Worm (Caenorhabditis elegans) whole organism, midembryonic: ENCODE results near the gene vars-1.
A peak's percentile ranks its signal among the peaks of the same experiment; 100 is the strongest.

ENCODE experiments used
- T22C8.4 ChIP-seq: fragments of 200-800 bp; sonication (Bioruptor generic); IDR thresholded peaks from 2 replicates; pipeline ENCODE4 v1.3.6; 2022; ENCODE audit warnings: missing genetic modification characterization, missing compliant biosample characterization
- cog-1 ChIP-seq: sonication (generic microtip); optimal IDR thresholded peaks from 2 replicates; lab custom pipeline; 2016; ENCODE audit warnings: missing genetic modification characterization, missing compliant biosample characterization
- flt-1 ChIP-seq: fragments of 200-800 bp; sonication (Bioruptor generic); IDR thresholded peaks from 2 replicates; pipeline ENCODE4 v1.3.6; 2022; ENCODE audit warnings: missing genetic modification characterization, missing compliant biosample characterization
- klf-2 ChIP-seq: fragments of 200-800 bp; sonication (Bioruptor generic); conservative IDR thresholded peaks from 2 replicates; pipeline ENCODE4 v1.3.6; 2022; ENCODE audit warnings: missing genetic modification reagents, missing genetic modification characterization, missing compliant biosample characterization
- med-1 ChIP-seq: sonication (generic microtip); optimal IDR thresholded peaks from 2 replicates; lab custom pipeline; 2017; ENCODE audit warnings: missing genetic modification characterization, mild to moderate bottlenecking, missing compliant biosample characterization, antibody characterized with exemption, missing genetic modification reagents; ENCODE audit not compliant: insufficient read depth
- ref-1 ChIP-seq: fragments of 200-800 bp; sonication (Bioruptor generic); conservative IDR thresholded peaks from 2 replicates; pipeline ENCODE4 v1.3.6; 2022; ENCODE audit warnings: missing genetic modification reagents, missing genetic modification characterization, missing compliant biosample characterization
- tab-1 ChIP-seq: fragments of 200-800 bp; sonication (Bioruptor generic); IDR thresholded peaks from 2 replicates; pipeline ENCODE4 v1.3.6; 2022; ENCODE audit warnings: missing genetic modification characterization, missing compliant biosample characterization
- ztf-23 ChIP-seq: fragments of 200-800 bp; sonication (Bioruptor generic); IDR thresholded peaks from 2 replicates; pipeline ENCODE4 v1.3.6; 2022; ENCODE audit warnings: missing genetic modification reagents, missing genetic modification characterization, missing compliant biosample characterization
- ztf-29 ChIP-seq: fragments of 200-800 bp; sonication (Bioruptor generic); IDR thresholded peaks from 2 replicates; pipeline ENCODE4 v1.3.6; 2022; ENCODE audit warnings: missing genetic modification reagents, missing genetic modification characterization, missing compliant biosample characterization

vars-1 gene

DNA sequence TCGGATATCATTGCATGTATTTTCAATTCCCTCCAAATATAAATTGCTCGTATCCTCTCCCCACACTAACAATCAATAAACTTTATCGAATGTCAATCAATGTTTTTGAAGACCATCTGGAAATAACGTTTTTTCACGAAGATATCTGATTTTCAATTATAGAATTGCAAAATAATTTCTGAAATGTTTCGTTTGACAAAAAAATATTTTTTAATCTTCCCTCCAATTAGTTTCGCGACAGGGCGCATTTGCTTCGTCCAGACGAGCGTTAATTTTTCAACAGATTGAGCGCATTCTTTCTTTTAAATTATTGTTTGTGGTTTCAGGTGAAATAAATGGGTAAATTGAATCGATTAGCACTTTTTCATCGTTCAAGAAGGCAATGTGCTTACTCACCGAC is at the start of gene vars-1:
TSS of gene vars-1 (plus strand) at position 291 of the 400 bp plus-strand sequence.
- TF ChIP-seq flt-1 (no peak), T22C8.4 (GFP tag; lab: Robert Waterston, UW) (no peak), ztf-23 (GFP tag; lab: Robert Waterston, UW) (no peak), ref-1 (no peak), cog-1 (tag; lab: Kevin White, UChicago) (no peak), ztf-29 (GFP tag; lab: Robert Waterston, UW) (no peak), klf-2 (no peak), med-1 (no peak), tab-1 (GFP tag; lab: Robert Waterston, UW) (no peak)

DNA sequence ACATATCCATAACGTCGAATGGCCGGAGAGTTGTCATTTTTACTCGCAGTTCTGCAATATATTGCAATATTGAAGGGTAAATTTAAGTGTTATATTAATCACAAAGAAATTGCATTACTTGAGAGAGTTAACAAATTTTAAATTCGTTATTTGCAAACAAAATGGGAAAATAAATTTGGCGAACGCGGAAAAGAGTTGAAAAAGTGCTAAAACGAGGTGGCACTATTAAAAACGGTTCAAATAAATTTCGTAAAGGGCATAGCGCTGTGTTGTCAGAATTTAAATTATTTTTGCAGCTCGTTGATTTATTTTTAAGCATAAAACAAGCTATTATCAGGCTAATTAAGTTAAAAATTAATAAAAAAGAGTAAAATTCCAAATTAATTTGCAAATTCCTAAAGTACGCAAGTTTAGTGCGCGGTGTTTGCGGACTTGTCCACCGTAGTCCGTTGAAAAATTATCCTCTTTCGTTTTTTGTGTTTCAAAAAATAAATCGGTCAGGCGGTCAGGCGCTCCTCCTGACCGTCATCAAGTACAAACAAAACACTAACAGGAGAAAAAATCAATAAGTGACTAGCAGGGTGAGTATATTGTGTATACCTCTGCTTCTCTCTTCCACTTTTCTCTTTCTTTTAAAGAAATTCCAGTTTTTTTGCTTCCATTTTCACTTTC is 47.7 kb upstream of the vars-1 start, which contains the start of the genes natb-1 and abhd-12:
TSS of gene natb-1 (minus strand) at position 51 of the 672 bp plus-strand sequence.
TSS of gene abhd-12 (plus strand) at position 499 of the 672 bp plus-strand sequence.
- no peak for TF ChIP-seq cog-1 (tag; lab: Kevin White, UChicago)
- TF ChIP-seq med-1, result no peak
- 0 out of 2 replicates have a peak, but pooled peaks have one; percentile 52 for TF ChIP-seq flt-1

DNA sequence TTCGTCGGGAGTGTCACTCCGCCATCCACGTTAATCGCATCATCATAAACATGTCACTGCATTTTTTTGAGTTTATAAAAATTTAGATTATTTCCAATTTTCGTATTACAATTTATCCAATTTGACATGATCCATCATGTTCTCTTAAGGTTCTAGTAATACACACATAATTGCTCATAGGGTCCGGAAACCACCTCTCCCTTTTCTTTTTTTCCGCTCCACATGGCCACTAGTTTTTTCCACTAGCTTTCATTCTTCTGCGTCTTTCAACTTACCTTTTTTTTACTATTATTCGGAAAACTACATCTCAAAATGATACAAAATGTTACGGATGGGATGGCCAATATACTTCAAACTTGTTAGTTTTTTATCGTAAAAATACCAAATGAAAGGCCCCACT is 45.4 kb upstream of the vars-1 start, which contains the start of gene Y97E10AL.1:
TSS of gene Y97E10AL.1 (plus strand) at position 301 of the 400 bp plus-strand sequence.
- TF ChIP-seq tab-1 (GFP tag; lab: Robert Waterston, UW), result no peak
- TF ChIP-seq med-1, result no peak
- TF ChIP-seq flt-1, result no peak
- no peak for TF ChIP-seq cog-1 (tag; lab: Kevin White, UChicago)
- TF ChIP-seq ztf-29 (GFP tag; lab: Robert Waterston, UW), result no peak
- no peak for TF ChIP-seq ztf-23 (GFP tag; lab: Robert Waterston, UW)
- no peak for TF ChIP-seq klf-2

DNA sequence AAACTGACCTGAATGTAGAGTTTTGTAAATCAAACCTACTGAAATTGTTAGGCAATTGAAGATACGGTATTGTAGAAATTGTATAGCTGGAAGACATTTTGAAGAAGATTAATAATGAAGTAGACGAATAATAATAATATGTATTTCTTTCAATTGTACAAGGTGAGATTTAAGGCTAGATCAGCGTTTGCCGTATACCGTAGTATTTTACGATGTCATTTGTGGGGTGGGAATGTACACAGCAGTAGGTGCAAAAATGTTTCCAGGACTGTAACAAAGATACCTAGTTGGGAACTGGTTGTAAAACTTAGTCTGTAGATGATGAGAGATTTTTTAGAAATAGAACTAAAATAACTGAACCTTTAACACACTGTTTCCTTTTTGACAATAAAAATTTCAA is 36.6 kb upstream of the vars-1 start, which contains the start of gene ceh-76:
TSS of gene ceh-76 (minus strand) at position 101 of the 400 bp plus-strand sequence.
- no peak for TF ChIP-seq flt-1
- no peak for TF ChIP-seq med-1
- no peak for TF ChIP-seq T22C8.4 (GFP tag; lab: Robert Waterston, UW)
- TF ChIP-seq cog-1 (tag; lab: Kevin White, UChicago), result no peak
- TF ChIP-seq ref-1, result no peak
- no peak for TF ChIP-seq ztf-29 (GFP tag; lab: Robert Waterston, UW)
- no peak for TF ChIP-seq ztf-23 (GFP tag; lab: Robert Waterston, UW)
- no peak for TF ChIP-seq klf-2
- TF ChIP-seq tab-1 (GFP tag; lab: Robert Waterston, UW), result no peak

DNA sequence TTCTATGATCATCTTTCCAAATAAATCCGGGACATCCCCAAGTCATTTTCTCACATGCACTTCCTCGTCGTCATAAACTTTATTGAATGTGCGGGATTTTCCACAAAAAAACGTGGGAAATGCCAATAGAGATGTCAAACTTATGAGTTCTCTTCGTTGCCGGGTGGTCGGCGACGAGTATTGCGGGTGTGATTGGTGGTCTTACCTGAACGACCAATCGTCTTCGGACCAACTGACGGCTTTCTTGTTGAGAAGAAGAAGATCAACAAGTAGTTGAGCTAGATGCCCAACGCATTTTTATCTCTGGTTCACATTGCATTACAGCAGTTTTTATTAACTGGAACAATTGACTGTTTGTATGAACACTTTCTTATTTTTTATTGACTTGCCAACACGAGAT is 36.0 kb upstream of the vars-1 start:
- TF ChIP-seq ztf-29 (GFP tag; lab: Robert Waterston, UW), result no peak
- no peak for TF ChIP-seq cog-1 (tag; lab: Kevin White, UChicago)
- TF ChIP-seq ref-1, result no peak
- TF ChIP-seq tab-1 (GFP tag; lab: Robert Waterston, UW), result no peak
- no peak for TF ChIP-seq med-1
- no peak for TF ChIP-seq ztf-23 (GFP tag; lab: Robert Waterston, UW)
- TF ChIP-seq T22C8.4 (GFP tag; lab: Robert Waterston, UW), result no peak
- no peak for TF ChIP-seq flt-1
- no peak for TF ChIP-seq klf-2

DNA sequence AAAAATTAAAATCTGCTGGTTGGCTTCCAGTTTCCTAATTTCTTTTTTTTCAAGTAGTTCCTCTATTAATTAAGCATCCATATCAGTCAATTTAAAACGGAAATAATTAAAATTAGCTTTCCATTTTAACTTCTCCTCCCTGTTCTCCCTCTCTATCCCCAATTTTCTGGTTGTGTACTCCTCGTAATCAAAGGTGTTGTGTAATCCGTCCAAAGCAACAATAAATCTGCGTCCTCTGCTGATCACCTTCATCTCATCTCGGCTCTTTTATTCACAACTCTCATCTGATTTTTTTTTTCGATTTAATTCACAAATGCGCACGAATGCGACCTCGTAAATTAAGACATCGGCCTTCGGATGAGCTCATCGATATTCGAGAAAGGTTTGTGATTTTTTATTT is 35.3 kb upstream of the vars-1 start, which contains the start of gene Y97E10AR.2:
TSS of gene Y97E10AR.2 (plus strand) at position 301 of the 400 bp plus-strand sequence.
- TF ChIP-seq ztf-23 (GFP tag; lab: Robert Waterston, UW), result no peak
- TF ChIP-seq tab-1 (GFP tag; lab: Robert Waterston, UW), result no peak
- TF ChIP-seq med-1, result no peak

DNA sequence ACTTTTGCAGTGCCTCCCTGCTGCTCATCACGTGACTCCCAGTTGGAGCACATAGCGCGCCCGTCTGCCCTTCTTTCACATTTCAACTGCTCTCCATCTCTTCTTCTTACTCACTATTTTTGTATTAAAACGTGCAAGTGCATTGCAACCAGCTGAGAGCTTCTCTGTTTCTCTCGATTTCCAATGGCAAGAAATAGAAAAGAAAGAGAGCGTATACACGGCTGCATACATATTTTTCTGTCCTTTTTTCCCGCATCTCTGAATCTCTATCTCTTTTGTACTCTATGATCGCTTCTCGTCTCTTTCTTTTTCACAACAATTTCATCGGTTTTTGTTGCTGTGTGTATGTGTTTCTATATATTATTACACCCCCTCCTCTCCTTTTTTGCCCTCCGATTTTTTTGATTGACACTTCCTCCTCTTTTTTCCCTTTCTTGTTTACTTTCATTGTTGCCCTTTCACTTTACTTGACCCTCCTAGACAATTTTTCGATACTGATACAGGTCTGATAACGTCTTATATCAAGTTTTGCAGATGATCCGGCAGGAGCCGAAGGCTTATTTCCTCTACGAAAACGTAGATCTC is 30.2 kb upstream of the vars-1 start, which contains the start of gene Y97E10AR.1:
TSS of gene Y97E10AR.1 (plus strand) at position 535 of the 585 bp plus-strand sequence.
- TF ChIP-seq med-1 (no peak), T22C8.4 (GFP tag; lab: Robert Waterston, UW) (no peak), tab-1 (GFP tag; lab: Robert Waterston, UW) (no peak), ztf-23 (GFP tag; lab: Robert Waterston, UW) (peak; percentile 5; the same call in 1 of the 2 replicates), cog-1 (tag; lab: Kevin White, UChicago) (peak; percentile 72)

DNA sequence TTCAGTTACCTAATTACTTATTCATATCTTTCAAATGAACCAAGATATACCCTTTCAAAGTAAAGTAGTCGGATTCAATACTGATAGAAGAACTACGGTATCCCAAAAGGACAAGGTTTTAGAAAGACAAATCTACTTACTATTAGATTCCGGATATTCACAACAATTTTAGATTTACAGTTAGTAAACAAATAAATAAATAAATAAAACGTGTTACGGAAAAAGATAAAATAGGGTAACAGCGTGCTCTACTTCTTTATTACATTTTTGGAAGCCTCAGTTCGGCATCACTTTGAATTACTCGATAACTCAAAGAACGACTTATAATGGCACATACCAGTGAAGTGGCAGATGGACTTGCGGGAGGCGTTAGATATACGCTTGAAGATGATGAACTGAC is 26.2 kb upstream of the vars-1 start, which contains the start of gene Y97E10AR.8:
TSS of gene Y97E10AR.8 (plus strand) at position 301 of the 400 bp plus-strand sequence.
- TF ChIP-seq flt-1, result no peak
- TF ChIP-seq cog-1 (tag; lab: Kevin White, UChicago), result no peak
- TF ChIP-seq ztf-29 (GFP tag; lab: Robert Waterston, UW), result no peak
- no peak for TF ChIP-seq T22C8.4 (GFP tag; lab: Robert Waterston, UW)
- no peak for TF ChIP-seq klf-2
- TF ChIP-seq tab-1 (GFP tag; lab: Robert Waterston, UW), result no peak
- no peak for TF ChIP-seq med-1
- no peak for TF ChIP-seq ztf-23 (GFP tag; lab: Robert Waterston, UW)
- no peak for TF ChIP-seq ref-1

DNA sequence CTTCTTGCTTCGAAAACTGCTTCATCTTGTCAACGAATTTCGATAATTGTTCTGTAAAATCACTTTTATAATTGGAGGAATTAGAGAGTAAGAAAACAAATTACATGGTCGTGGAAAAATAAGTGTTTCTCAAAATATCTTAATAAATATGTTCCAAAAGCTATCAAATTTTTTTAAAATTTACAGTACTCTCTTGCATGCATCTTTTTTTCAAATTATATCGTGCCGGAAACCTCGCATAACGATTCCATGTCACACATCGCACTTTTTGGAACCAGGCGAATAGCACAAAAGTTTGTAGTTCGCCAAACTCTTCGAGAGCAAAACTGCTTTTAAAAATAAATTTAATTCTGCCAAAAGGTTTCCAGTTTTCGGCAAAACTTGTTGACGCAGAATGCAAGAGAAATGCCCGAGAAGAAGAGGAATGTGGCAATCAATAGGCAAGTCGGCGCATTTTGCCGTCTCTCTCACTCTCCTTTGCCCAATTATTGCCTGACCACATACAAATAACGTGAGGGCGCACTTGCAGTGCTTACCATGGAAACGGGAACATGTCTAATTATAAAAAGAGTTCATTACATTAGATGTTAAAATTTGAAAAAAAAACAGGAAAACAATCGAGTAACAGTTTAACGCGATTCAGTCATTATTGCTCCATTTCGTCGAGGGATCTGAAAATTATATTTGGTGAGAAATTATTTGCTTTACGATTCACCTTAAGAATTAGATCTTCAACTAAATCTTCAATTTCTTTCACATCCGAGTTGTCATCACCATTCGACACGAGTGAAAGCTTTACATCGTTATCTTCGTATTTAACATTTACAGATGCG is 23.5 kb upstream of the vars-1 start, which contains the start of gene Y97E10AR.3:
TSS of gene Y97E10AR.3 (minus strand) at position 51 of the 833 bp plus-strand sequence.
- TF ChIP-seq flt-1, result no peak
- no peak for TF ChIP-seq tab-1 (GFP tag; lab: Robert Waterston, UW)
- no peak for TF ChIP-seq ref-1
- TF ChIP-seq T22C8.4 (GFP tag; lab: Robert Waterston, UW), result no peak
- no peak for TF ChIP-seq ztf-29 (GFP tag; lab: Robert Waterston, UW)
- TF ChIP-seq ztf-23 (GFP tag; lab: Robert Waterston, UW), result no peak
- no peak for TF ChIP-seq klf-2
- TF ChIP-seq med-1, result no peak
- TF ChIP-seq cog-1 (tag; lab: Kevin White, UChicago), result no peak
